Worm (Caenorhabditis elegans) whole organism, mixed stage, embryonic: ENCODE data around the gene F14F3.4.

Experiments used
- M03D4.4 ChIP-seq: sonication (generic microtip); optimal IDR thresholded peaks from 2 replicates; lab custom pipeline; 2017; ENCODE audit warnings: mild to moderate bottlenecking, missing genetic modification characterization, missing compliant biosample characterization
- bed-3 ChIP-seq: fragments of 200-800 bp; sonication (Bioruptor generic); optimal IDR thresholded peaks from 3 replicates; lab custom pipeline; 2018; ENCODE audit warnings: mild to moderate bottlenecking, missing genetic modification characterization, moderate library complexity, missing compliant biosample characterization
- blmp-1 ChIP-seq: fragments of 150-350 bp; optimal IDR thresholded peaks from 2 replicates; lab custom pipeline; 2014; ENCODE audit warnings: missing biosample characterization, missing genetic modification characterization
- ceh-39 ChIP-seq: fragments of 150-350 bp; optimal IDR thresholded peaks from 2 replicates; lab custom pipeline; 2014; ENCODE audit warnings: missing biosample characterization, missing genetic modification characterization
- ceh-43 ChIP-seq: fragments of 200-800 bp; sonication (Bioruptor generic); optimal IDR thresholded peaks from 2 replicates; lab custom pipeline; 2018; ENCODE audit warnings: mild to moderate bottlenecking, missing genetic modification characterization, moderate library complexity, missing compliant biosample characterization
- ceh-83 ChIP-seq: fragments of 200-800 bp; sonication (Bioruptor generic); optimal IDR thresholded peaks from 2 replicates; lab custom pipeline; 2018; ENCODE audit warnings: mild to moderate bottlenecking, missing genetic modification characterization, missing compliant biosample characterization
- ces-1 ChIP-seq: fragments of 150-350 bp; optimal IDR thresholded peaks from 2 replicates; lab custom pipeline; 2014; ENCODE audit warnings: missing biosample characterization, missing genetic modification reagents, missing genetic modification characterization
- cnd-1 ChIP-seq: fragments of 200-800 bp; sonication (Bioruptor generic); optimal IDR thresholded peaks from 2 replicates; lab custom pipeline; 2018; ENCODE audit warnings: mild to moderate bottlenecking, missing genetic modification characterization, missing compliant biosample characterization
- drap-1 ChIP-seq: fragments of 200-800 bp; sonication (Bioruptor generic); optimal IDR thresholded peaks from 3 replicates; lab custom pipeline; 2018; ENCODE audit warnings: mild to moderate bottlenecking, missing genetic modification characterization, missing compliant biosample characterization
- elt-1 ChIP-seq: sonication (generic microtip); optimal IDR thresholded peaks from 2 replicates; lab custom pipeline; 2017; ENCODE audit warnings: missing genetic modification characterization, mild to moderate bottlenecking, missing compliant biosample characterization, antibody characterized with exemption, moderate library complexity, borderline replicate concordance; ENCODE audit not compliant: insufficient read depth
- elt-3 ChIP-seq: fragments of 150-350 bp; optimal IDR thresholded peaks from 2 replicates; lab custom pipeline; 2014; ENCODE audit warnings: missing biosample characterization, missing genetic modification characterization
- flh-1 ChIP-seq: fragments of 200-800 bp; sonication (Bioruptor generic); optimal IDR thresholded peaks from 2 replicates; lab custom pipeline; 2018; ENCODE audit warnings: mild to moderate bottlenecking, missing genetic modification characterization, moderate library complexity, missing compliant biosample characterization
- ham-2 ChIP-seq: fragments of 200-800 bp; sonication (Bioruptor generic); optimal IDR thresholded peaks from 2 replicates; lab custom pipeline; 2018; ENCODE audit warnings: mild to moderate bottlenecking, missing genetic modification characterization, missing compliant biosample characterization
- lin-13 ChIP-seq: fragments of 150-350 bp; optimal IDR thresholded peaks from 2 replicates; lab custom pipeline; 2014; ENCODE audit warnings: missing biosample characterization, missing genetic modification characterization
- lin-32 ChIP-seq: fragments of 200-800 bp; sonication (Bioruptor generic); optimal IDR thresholded peaks from 2 replicates; lab custom pipeline; 2018; ENCODE audit warnings: mild to moderate bottlenecking, missing genetic modification characterization, missing compliant biosample characterization
- lsy-2 ChIP-seq: fragments of 150-350 bp; optimal IDR thresholded peaks from 2 replicates; lab custom pipeline; 2014; ENCODE audit warnings: missing biosample characterization, missing genetic modification characterization
- mep-1 ChIP-seq: fragments of 150-350 bp; optimal IDR thresholded peaks from 2 replicates; lab custom pipeline; 2017; ENCODE audit warnings: missing biosample characterization, missing genetic modification reagents, missing genetic modification characterization, inconsistent platforms
- mls-2 ChIP-seq: sonication (generic microtip); optimal IDR thresholded peaks from 2 replicates; lab custom pipeline; 2016; ENCODE audit warnings: mild to moderate bottlenecking, missing genetic modification characterization, moderate library complexity, missing compliant biosample characterization
- nhr-2 ChIP-seq: fragments of 150-350 bp; optimal IDR thresholded peaks from 2 replicates; lab custom pipeline; 2014; ENCODE audit warnings: missing biosample characterization, missing genetic modification characterization
- nhr-237 ChIP-seq: fragments of 150-350 bp; optimal IDR thresholded peaks from 2 replicates; lab custom pipeline; 2014; ENCODE audit warnings: missing biosample characterization, missing genetic modification characterization
- nhr-28 ChIP-seq: fragments of 150-350 bp; optimal IDR thresholded peaks from 2 replicates; lab custom pipeline; 2014; ENCODE audit warnings: missing biosample characterization, missing genetic modification characterization
- nhr-76 ChIP-seq: sonication (generic microtip); optimal IDR thresholded peaks from 2 replicates; lab custom pipeline; 2017; ENCODE audit warnings: missing biosample characterization, missing genetic modification characterization
- pha-4 ChIP-seq: fragments of 150-350 bp; optimal IDR thresholded peaks from 2 replicates; lab custom pipeline; 2018; ENCODE audit warnings: missing biosample characterization, missing genetic modification reagents, missing genetic modification characterization
- sem-2 ChIP-seq: fragments of 200-800 bp; sonication (Bioruptor generic); optimal IDR thresholded peaks from 2 replicates; lab custom pipeline; 2018; ENCODE audit warnings: mild to moderate bottlenecking, missing genetic modification characterization, missing compliant biosample characterization
- tbx-8 ChIP-seq: fragments of 200-800 bp; sonication (Bioruptor generic); optimal IDR thresholded peaks from 2 replicates; lab custom pipeline; 2018; ENCODE audit warnings: mild to moderate bottlenecking, missing genetic modification characterization, moderate library complexity, missing compliant biosample characterization
- unc-120 ChIP-seq: sonication (generic microtip); optimal IDR thresholded peaks from 2 replicates; lab custom pipeline; 2017; ENCODE audit warnings: missing genetic modification characterization, missing compliant biosample characterization; ENCODE audit not compliant: poor library complexity, severe bottlenecking
- unc-62 ChIP-seq: fragments of 150-350 bp; optimal IDR thresholded peaks from 2 replicates; lab custom pipeline; 2014; ENCODE audit warnings: missing biosample characterization, missing genetic modification reagents, missing genetic modification characterization
- zip-8 ChIP-seq: fragments of 150-350 bp; optimal IDR thresholded peaks from 2 replicates; lab custom pipeline; 2014; ENCODE audit warnings: missing biosample characterization, missing genetic modification characterization
- ztf-11 ChIP-seq: fragments of 150-350 bp; optimal IDR thresholded peaks from 2 replicates; lab custom pipeline; 2014; ENCODE audit warnings: missing biosample characterization, missing genetic modification characterization

The F14F3.4 gene

DNA sequence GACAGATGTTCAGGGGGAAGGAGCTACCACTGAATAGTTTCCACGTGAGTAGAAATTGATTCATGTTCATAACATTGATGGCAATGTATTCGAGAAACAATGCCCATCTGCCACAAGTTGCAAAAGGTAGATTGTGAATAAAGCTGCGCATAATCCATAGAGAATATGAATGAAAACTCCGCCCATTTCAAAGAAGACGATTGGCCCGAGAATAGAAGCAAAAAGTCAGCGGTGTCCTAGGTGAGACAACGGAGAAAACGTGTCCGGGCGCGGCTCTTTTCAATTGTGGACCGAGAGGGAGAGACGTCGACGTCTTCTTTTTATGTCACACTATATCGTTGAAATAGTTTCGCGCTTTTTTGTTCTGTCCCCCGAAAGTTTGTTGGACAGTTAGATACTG, 21.6 kb downstream of the F14F3.4 start, which contains the start of gene vab-3:
Gene vab-3, plus strand, starts transcription at position 301 of the 400 bp plus-strand sequence.
- TF ChIP-seq ces-1 (no peak), ceh-39 (tag; lab: Kevin White, UChicago) (no peak), pha-4 (no peak), drap-1 (no peak), nhr-237 (no peak), blmp-1 (tag; lab: Kevin White, UChicago) (no peak)

DNA sequence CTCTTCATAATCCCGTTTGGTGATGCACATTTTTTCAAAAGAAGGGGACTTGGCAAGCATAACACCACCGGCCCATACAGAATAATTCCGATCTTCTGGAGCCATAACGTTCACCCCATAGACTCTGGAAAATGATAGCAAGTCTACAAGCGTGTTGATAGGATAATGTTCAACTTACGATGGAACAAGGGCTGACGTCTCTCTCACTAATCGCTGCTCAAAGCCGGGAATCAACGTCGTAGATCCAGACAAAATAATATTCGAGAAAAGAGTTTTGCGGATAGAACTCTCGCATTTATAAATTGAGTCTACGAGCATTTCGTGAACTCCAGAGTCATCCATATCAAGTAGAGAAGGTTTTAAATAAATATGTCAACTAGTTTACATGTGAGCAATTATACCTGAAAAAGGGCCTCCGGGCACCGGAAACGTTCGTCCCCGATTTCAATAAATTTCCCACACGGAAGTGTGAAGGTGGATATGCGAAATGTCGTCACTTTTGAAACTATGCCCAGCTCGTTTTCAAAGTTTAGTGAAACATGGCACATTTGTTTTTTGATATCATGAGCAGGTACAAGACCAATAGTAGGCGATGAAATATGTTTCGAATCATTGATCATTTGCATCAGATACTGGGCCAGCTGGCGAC, 29.2 kb downstream of the F14F3.4 start:
- TF ChIP-seq lsy-2 (tag; lab: Kevin White, UChicago) (no peak), unc-120 (tag; lab: Kevin White, UChicago) (no peak), nhr-28 (no peak)

DNA sequence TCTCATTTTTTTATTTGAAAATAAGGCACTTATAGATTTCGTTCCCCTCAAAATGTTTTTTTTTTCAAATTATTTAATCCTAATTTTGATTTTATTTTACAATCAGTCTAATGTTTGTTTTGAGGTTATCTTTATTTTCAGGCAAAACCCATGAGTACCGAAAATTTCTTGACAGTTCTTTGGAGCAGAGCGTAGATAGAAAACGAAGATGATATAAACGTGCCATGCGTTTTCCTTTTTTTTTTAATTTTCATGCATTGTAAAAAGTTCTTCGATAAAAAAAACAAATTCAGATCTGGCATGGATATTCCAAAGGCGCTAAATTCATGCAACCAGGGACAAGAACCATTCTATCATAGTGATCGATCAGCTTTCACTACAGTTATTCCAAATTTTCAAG, 30.2 kb downstream of the F14F3.4 start, which contains the start of gene C33D3.5:
Gene C33D3.5, plus strand, starts transcription at position 301 of the 400 bp plus-strand sequence.
- TF ChIP-seq unc-120 (tag; lab: Kevin White, UChicago) (no peak), lsy-2 (tag; lab: Kevin White, UChicago) (no peak), nhr-28 (no peak)

ce11 chrX:10488763-10489162, 32.5 kb downstream of the F14F3.4 start, which contains the start of gene C33D3.4:
TSS of gene C33D3.4 (plus strand) at chrX:10489063.
- TF ChIP-seq lin-13 (tag; lab: Kevin White, UChicago) (no peak), nhr-28 (no peak), nhr-237 (no peak), nhr-2 (tag; lab: Kevin White, UChicago) (no peak), zip-8 (no peak), mls-2 (tag; lab: Kevin White, UChicago) (no peak), ham-2 (GFP tag; lab: Kevin White, UChicago) (no peak), sem-2 (GFP tag; lab: Kevin White, UChicago) (no peak), ces-1 (no peak), flh-1 (GFP tag; lab: Kevin White, UChicago) (no peak), elt-3 (tag; lab: Kevin White, UChicago) (no peak), ztf-11 (no peak), unc-62 (no peak), ceh-43 (GFP tag; lab: Kevin White, UChicago) (no peak), ceh-83 (no peak), elt-1 (tag; lab: Kevin White, UChicago) (no peak), bed-3 (no peak)

- no peak for TF ChIP-seq nhr-2 (tag; lab: Kevin White, UChicago)
- no peak for TF ChIP-seq lin-32
- TF ChIP-seq elt-3 (tag; lab: Kevin White, UChicago) = no peak
- no peak for TF ChIP-seq ham-2 (GFP tag; lab: Kevin White, UChicago)
- TF ChIP-seq nhr-76 (tag; lab: Kevin White, UChicago) = no peak
- no peak for TF ChIP-seq sem-2 (GFP tag; lab: Kevin White, UChicago)
- TF ChIP-seq unc-120 (tag; lab: Kevin White, UChicago) = no peak
- TF ChIP-seq mep-1 (tag; lab: Kevin White, UChicago) = no peak
- no peak for TF ChIP-seq ceh-39 (tag; lab: Kevin White, UChicago)
- no peak for TF ChIP-seq ceh-43 (GFP tag; lab: Kevin White, UChicago)
- no peak for TF ChIP-seq elt-1 (tag; lab: Kevin White, UChicago)
- TF ChIP-seq, all 35 proteins: peak for 0
These were observed 35.9 kb downstream of the F14F3.4 start, which contains the start of gene C33D3.3 for ce11 chrX:10485300-10485755. TSS of gene C33D3.3 (plus strand) at chrX:10485350.

DNA sequence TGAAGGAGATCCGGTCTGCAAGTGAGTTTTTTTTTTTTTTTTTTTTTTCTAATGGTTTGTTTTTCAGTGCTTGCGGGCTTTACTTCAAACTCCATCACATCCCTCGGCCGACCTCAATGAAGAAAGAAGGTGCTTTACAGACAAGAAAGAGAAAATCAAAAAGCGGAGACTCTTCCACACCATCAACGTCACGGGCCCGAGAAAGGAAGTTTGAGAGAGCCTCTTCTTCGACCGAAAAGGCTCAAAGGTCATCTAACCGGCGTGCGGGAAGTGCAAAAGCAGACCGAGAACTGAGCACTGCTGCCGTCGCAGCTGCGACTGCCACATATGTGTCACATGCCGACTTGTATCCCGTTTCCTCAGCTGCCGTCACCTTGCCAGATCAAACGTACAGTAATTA, 38.9 kb downstream of the F14F3.4 start:
- TF ChIP-seq lin-32 (no peak), bed-3 (no peak), M03D4.4 (tag; lab: Kevin White, UChicago) (no peak), nhr-237 (no peak), ces-1 (no peak), sem-2 (GFP tag; lab: Kevin White, UChicago) (no peak), ceh-83 (no peak), cnd-1 (tag; lab: Kevin White, UChicago) (no peak), unc-62 (no peak), tbx-8 (no peak), ham-2 (GFP tag; lab: Kevin White, UChicago) (no peak), flh-1 (GFP tag; lab: Kevin White, UChicago) (no peak)
